ENCODE assay signal across 1 worm cellular context in the genomic region with DNA sequence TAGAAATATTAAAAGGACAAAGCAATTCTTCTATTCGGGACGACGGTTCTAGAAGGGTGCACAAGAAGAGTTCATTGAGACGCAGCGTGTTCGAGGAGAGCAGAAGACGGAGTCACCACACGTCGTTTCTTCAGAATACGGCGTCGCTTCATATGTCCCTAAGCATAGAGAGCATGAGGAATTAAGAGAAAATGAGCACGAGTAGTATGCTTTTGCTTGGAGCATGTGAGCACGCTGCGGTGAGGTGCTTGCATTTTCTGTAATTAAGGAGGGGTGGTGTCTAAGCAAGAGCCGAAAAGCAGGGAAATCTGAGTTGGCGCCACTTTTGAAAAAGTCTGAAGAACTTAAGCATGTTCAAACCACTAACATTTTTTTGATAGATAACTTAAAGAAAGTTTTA.
TF ChIP-seq lines count a peak whose summit lies in the region.

TSS of gene C14A11.5 (minus strand) at position 139 of the 400 bp plus-strand sequence.

TF ChIP-seq in whole organism, L1 larva, 84 proteins besides CTCF, POLR2A, EP300 and RAD21 (continued from another document):
- TF ChIP-seq nhr-19 (GFP tag; conservative IDR thresholded peaks at IDR 0.05; lab: Robert Waterston, UW) = no peak
- TF ChIP-seq efl-1 (optimal IDR thresholded peaks at IDR 0.05; lab: Kevin White, UChicago) = no peak
- peak in 1 of 2 experiments; percentile 12 for TF ChIP-seq efl-1 (GFP tag; optimal IDR thresholded peaks at IDR 0.05 in 1 of 2; lab: Kevin White, UChicago)
- no peak for TF ChIP-seq aly-2 (tag; optimal IDR thresholded peaks at IDR 0.05; lab: Kevin White, UChicago)
- TF ChIP-seq nhr-11 (tag; optimal IDR thresholded peaks at IDR 0.05; lab: Kevin White, UChicago) = no peak
- peak; percentile 72 for TF ChIP-seq lin-14 (GFP tag; optimal IDR thresholded peaks at IDR 0.05; lab: Kevin White, UChicago)
- TF ChIP-seq mep-1 (tag; optimal IDR thresholded peaks at IDR 0.05; lab: Kevin White, UChicago) = no peak
- TF ChIP-seq xbp-1 (tag; optimal IDR thresholded peaks at IDR 0.05; lab: Kevin White, UChicago) = peak; percentile 4
- no peak for TF ChIP-seq hpl-2 (GFP tag; optimal IDR thresholded peaks at IDR 0.05; lab: Kevin White, UChicago)
- no peak for TF ChIP-seq nhr-28 (tag; optimal IDR thresholded peaks at IDR 0.05; lab: Kevin White, UChicago)
- no peak for TF ChIP-seq C34B4.2 (tag; optimal IDR thresholded peaks at IDR 0.05; lab: Kevin White, UChicago)
TF ChIP-seq in whole organism, L1 larva: peak in this region for 13.
